Fruit fly (Drosophila melanogaster) whole organism, larva: Measurements from ENCODE around the gene mRpL3.
"Not testable (repeated sequence)": the region's sequence is repeated elsewhere in the genome, so short reads cannot be mapped to it uniquely, and the experiment has no call there.

Source experiments
- noc ChIP-seq: fragments of 200-800 bp; sonication (Bioruptor generic); optimal IDR thresholded peaks from 3 replicates; lab custom pipeline; 2019; ENCODE audit warnings: missing biosample characterization, mild to moderate bottlenecking, missing genetic modification characterization, moderate library complexity

Gene mRpL3

dm6 chrX:15759752-15760446 is 1.1 kb upstream of the mRpL3 start:
- TF ChIP-seq noc: no peak

- no peak for TF ChIP-seq noc
Observed at dm6 chrX:15761298-15761640, 221 bp downstream of the mRpL3 start.

- TF ChIP-seq noc: no peak
Observed at dm6 chrX:15762723-15763122, 1.7 kb downstream of the mRpL3 start, which contains the start of gene Polr3A. Gene Polr3A, plus strand, starts transcription at chrX:15762956.

dm6 chrX:15766395-15766866 is 5.4 kb downstream of the mRpL3 start, which contains the start of gene CG8952:
Gene CG8952, minus strand, starts transcription at chrX:15766445.
- no peak for TF ChIP-seq noc

- TF ChIP-seq noc: no peak
Observed at dm6 chrX:15769457-15769856, 8.4 kb downstream of the mRpL3 start, which contains the start of gene CG33172. Gene CG33172, plus strand, starts transcription at chrX:15769664.

- no peak for TF ChIP-seq noc
Observed at dm6 chrX:15772663-15773062, 11.6 kb downstream of the mRpL3 start, which contains the start of gene CG43672. Gene CG43672, plus strand, starts transcription at chrX:15772963.

- TF ChIP-seq noc: no peak
Observed at dm6 chrX:15778846-15779245, 17.8 kb downstream of the mRpL3 start, which contains the start of gene CG43673. Gene CG43673, plus strand, starts transcription at chrX:15779146.

- no peak for TF ChIP-seq noc
Observed at dm6 chrX:15783610-15784009, 22.6 kb downstream of the mRpL3 start, which contains the start of gene Efhc1.1. Gene Efhc1.1, minus strand, starts transcription at chrX:15783710.

dm6 chrX:15785429-15786239 is 24.6 kb downstream of the mRpL3 start, which contains the start of the genes Paf-AHalpha and mRpS30:
Gene Paf-AHalpha, minus strand, starts transcription at chrX:15785583.
Gene mRpS30, plus strand, starts transcription at chrX:15786047.
- no peak for TF ChIP-seq noc

- no peak for TF ChIP-seq noc
Observed at dm6 chrX:15786242-15786641, 25.2 kb downstream of the mRpL3 start.

- no peak for TF ChIP-seq noc
Observed at dm6 chrX:15788235-15789187, 27.5 kb downstream of the mRpL3 start, which contains the start of gene Rhp. Gene Rhp, plus strand, starts transcription at chrX:15788897.

dm6 chrX:15795951-15796443 is 34.9 kb downstream of the mRpL3 start, which contains the start of gene sordd1:
Gene sordd1, minus strand, starts transcription at chrX:15796028.
- TF ChIP-seq noc: not testable (repeated sequence)

- not testable (repeated sequence) for TF ChIP-seq noc
Observed at dm6 chrX:15799085-15799557, 38.1 kb downstream of the mRpL3 start, which contains the start of the genes sordd2 and CG15602. Gene sordd2, minus strand, starts transcription at chrX:15799162. Gene CG15602, plus strand, starts transcription at chrX:15799426.

- TF ChIP-seq noc: no peak
Observed at dm6 chrX:15802880-15803650, 42.0 kb downstream of the mRpL3 start.
